Fruit fly (Drosophila melanogaster) whole organism, pupa: ENCODE measurements around the gene CG15773.

Experiments
- CG12605 ChIP-seq: fragments of 200-800 bp; sonication (Bioruptor generic); IDR thresholded peaks from 2 replicates; pipeline ENCODE4 v1.3.6; 2022; ENCODE audit warnings: missing biosample characterization, missing genetic modification characterization
- CG14655 ChIP-seq: fragments of 200-800 bp; sonication (Bioruptor generic); optimal IDR thresholded peaks from 3 replicates; lab custom pipeline; 2017; ENCODE audit warnings: mild to moderate bottlenecking, missing biosample characterization, missing genetic modification reagents, missing genetic modification characterization
- CG15710 ChIP-seq: fragments of 200-800 bp; sonication (Bioruptor generic); optimal IDR thresholded peaks from 2 replicates; lab custom pipeline; 2018; ENCODE audit warnings: missing biosample characterization, mild to moderate bottlenecking, missing genetic modification characterization, moderate library complexity
- CG17806 ChIP-seq: fragments of 200-800 bp; sonication (Bioruptor generic); optimal IDR thresholded peaks from 2 replicates; lab custom pipeline; 2018; ENCODE audit warnings: missing biosample characterization, mild to moderate bottlenecking, missing genetic modification characterization, moderate library complexity
- CG4496 ChIP-seq: fragments of 200-800 bp; sonication (Bioruptor generic); IDR thresholded peaks from 3 replicates; pipeline ENCODE4 v1.3.6; 2022; ENCODE audit warnings: missing biosample characterization, missing genetic modification characterization
- CG8301 ChIP-seq: fragments of 200-800 bp; sonication (Bioruptor generic); optimal IDR thresholded peaks from 2 replicates; lab custom pipeline; 2018; ENCODE audit warnings: missing biosample characterization, mild to moderate bottlenecking, missing genetic modification characterization
- D1 ChIP-seq: fragments of 200-800 bp; sonication (Bioruptor generic); optimal IDR thresholded peaks from 2 replicates; lab custom pipeline; 2018; ENCODE audit warnings: missing biosample characterization, mild to moderate bottlenecking, missing genetic modification characterization, moderate library complexity
- EcR ChIP-seq: fragments of 200-800 bp; sonication (Bioruptor generic); optimal IDR thresholded peaks from 3 replicates; lab custom pipeline; 2019; ENCODE audit warnings: missing biosample characterization, missing genetic modification characterization, mild to moderate bottlenecking, moderate library complexity, missing genetic modification reagents
- Ets98B ChIP-seq: fragments of 200-800 bp; sonication (Bioruptor generic); IDR thresholded peaks from 2 replicates; pipeline ENCODE4 v1.3.6; 2022; ENCODE audit warnings: missing biosample characterization, missing genetic modification characterization
- Pif1B ChIP-seq: fragments of 200-800 bp; sonication (Bioruptor generic); optimal IDR thresholded peaks from 3 replicates; lab custom pipeline; 2016; ENCODE audit warnings: missing biosample characterization, missing genetic modification characterization
- rn ChIP-seq: fragments of 200-800 bp; sonication (Bioruptor generic); IDR thresholded peaks from 2 replicates; pipeline ENCODE4 v1.3.6; 2022; ENCODE audit warnings: missing biosample characterization, missing genetic modification characterization

DNA sequence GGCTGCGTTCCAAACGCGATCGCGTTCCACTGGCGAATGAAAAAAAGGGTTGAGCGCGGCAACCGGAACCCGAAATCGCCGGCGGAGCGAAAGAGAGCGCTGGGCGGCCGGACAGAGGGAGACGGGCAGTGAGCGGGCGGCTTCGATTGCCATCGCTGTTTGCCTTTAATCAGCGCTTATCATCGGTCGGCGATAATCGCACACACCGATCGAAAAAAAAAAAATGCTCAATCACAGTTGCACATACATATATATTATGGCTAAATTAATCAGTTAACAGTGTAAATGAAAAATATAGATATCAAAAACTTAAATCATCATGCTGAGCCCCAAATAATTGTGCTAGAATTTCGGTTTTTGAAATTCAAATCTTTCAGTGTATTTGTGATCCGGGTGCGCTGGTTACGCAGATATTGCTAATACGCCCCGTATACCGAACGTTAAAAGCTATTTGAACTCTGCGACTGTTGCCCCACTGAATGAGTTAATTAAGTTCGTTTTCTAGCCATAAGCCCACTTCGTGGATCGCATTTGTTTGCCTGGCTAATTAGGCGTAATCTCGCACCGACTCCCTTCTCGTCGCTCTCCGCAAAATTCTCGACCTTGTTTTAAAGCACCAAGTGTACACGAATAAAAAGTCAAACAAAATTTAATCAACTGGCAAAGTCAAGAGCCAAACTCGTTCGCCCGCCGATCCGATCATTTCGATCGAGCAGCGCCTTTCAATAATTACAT is 14.6 kb upstream of the CG15773 start, which contains the start of gene CG33080:
- TF ChIP-seq rn (GFP tag; lab: Robert Waterston, UW) (no peak), D1 (no peak), Ets98B (no peak), EcR (GFP tag; lab: Kevin White, UChicago) (no peak), CG12605 (GFP tag; lab: Robert Waterston, UW) (no peak), CG4496 (GFP tag; lab: Robert Waterston, UW) (no peak), CG8301 (tag; lab: Kevin White, UChicago) (no peak), Pif1B (GFP tag; lab: Kevin White, UChicago) (no peak), CG17806 (tag; lab: Kevin White, UChicago) (no peak), CG15710 (no peak), CG14655 (GFP tag; lab: Kevin White, UChicago) (no peak)
